Worm (Caenorhabditis elegans): ENCODE measurements around the gene nhr-235.
A peak's percentile ranks its signal among the peaks of the same experiment; 100 is the strongest.

The nhr-235 gene

ce11 chrII:12626887-12627286 is 13.6 kb upstream of the nhr-235 start, which contains the start of gene nspe-7:
TSS of gene nspe-7 (plus strand) at chrII:12627187.
- TF ChIP-seq lin-15B (tag; optimal IDR thresholded peaks at IDR 0.05): no peak
- no peak for TF ChIP-seq F44E2.7 (GFP tag; IDR thresholded peaks at IDR 0.05)
- no peak for TF ChIP-seq lim-7 (GFP tag; IDR thresholded peaks at IDR 0.05)
- TF ChIP-seq nhr-102 (tag; optimal IDR thresholded peaks at IDR 0.05): no peak
- no peak for TF ChIP-seq dve-1 (tag; optimal IDR thresholded peaks at IDR 0.05; ENCODE audit: insufficient read depth)
- TF ChIP-seq nhr-42 (GFP tag; IDR thresholded peaks at IDR 0.05): no peak
- TF ChIP-seq hif-1 (tag; optimal IDR thresholded peaks at IDR 0.05): no peak
- TF ChIP-seq nhr-41 (GFP tag; IDR thresholded peaks at IDR 0.05): no peak

DNA sequence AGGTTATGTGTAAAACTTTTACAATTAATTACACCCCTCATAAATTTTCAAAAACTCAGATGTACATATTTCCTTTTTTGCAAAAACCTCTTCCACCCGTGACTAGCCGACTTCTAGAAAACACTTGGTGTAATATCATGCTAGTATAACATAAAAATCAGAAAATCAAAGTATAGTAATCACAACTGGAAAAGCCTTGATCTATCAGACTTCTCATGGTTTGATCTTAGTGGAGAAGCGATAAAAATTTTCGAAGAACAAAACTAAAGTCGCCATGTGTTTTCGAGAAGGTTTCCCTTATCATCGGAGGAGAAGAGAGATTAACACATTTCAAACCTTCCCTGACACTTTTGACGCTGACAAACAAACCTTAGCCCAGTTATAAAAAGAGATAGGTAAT is 11.9 kb upstream of the nhr-235 start, which contains the start of gene nspe-5:
TSS of gene nspe-5 (plus strand) at position 301 of the 400 bp plus-strand sequence.
- TF ChIP-seq unc-62 (GFP tag; optimal IDR thresholded peaks at IDR 0.05 in 1 of 2) (peak in 1 of 2 experiments; percentile 32), unc-62 (tag; optimal IDR thresholded peaks at IDR 0.05) (no peak), duxl-1 (tag; optimal IDR thresholded peaks at IDR 0.05; ENCODE audit: poor library complexity) (no peak)

ce11 chrII:12629387-12629786 is 11.1 kb upstream of the nhr-235 start, which contains the start of gene Y38E10A.28:
TSS of gene Y38E10A.28 (plus strand) at chrII:12629687.
- TF ChIP-seq unc-62 (GFP tag; optimal IDR thresholded peaks at IDR 0.05 in 1 of 2) (peak in 1 of 2 experiments; percentile 83), unc-62 (tag; optimal IDR thresholded peaks at IDR 0.05) (no peak), rbr-2 (tag; optimal IDR thresholded peaks at IDR 0.05) (no peak)

- TF ChIP-seq ctbp-1 (GFP tag; IDR thresholded peaks at IDR 0.05) (no peak), ceh-32 (tag; optimal IDR thresholded peaks at IDR 0.05; ENCODE audit: poor library complexity) (no peak), madf-9 (GFP tag; conservative IDR thresholded peaks at IDR 0.05) (no peak), unc-39 (tag; optimal IDR thresholded peaks at IDR 0.05) (no peak), nhr-48 (tag; optimal IDR thresholded peaks at IDR 0.05) (no peak)
Measured at ce11 chrII:12630888-12631287, 9.6 kb upstream of the nhr-235 start, which contains the start of gene Y38E10A.34. TSS of gene Y38E10A.34 (plus strand) at chrII:12631188.

DNA sequence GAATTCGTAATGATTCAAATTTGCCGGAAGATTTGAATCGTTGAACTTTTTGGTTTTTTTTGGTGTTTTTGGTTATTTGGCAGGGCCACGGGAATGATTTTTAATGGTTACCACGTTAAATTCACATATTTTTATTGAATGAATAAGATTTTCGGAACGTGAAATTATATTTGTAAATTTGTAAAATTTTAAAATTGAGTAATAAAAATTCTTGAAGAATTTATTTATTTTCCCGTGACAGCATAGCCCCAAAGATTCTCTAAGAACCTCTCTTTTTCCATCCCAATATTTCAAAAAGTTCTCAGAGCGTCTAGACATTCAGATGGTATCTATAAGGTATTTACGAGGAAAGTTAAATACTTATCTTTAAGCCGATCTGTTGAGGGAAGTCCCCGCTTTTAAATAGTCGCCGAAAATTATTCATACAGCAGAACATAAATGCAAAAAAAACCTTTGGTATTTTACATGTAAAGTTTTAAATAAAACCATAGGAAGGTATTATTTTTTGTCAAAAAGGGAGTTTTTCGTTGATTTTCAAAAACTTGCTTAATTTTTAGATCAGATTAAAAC is 5.6 kb upstream of the nhr-235 start, which contains the start of gene Y38E10A.17:
TSS of gene Y38E10A.17 (minus strand) at position 51 of the 570 bp plus-strand sequence.
- TF ChIP-seq fkh-10 (GFP tag; optimal IDR thresholded peaks at IDR 0.05) (no peak), jun-1 (tag; optimal IDR thresholded peaks at IDR 0.05) (no peak), daf-19 (GFP tag; conservative IDR thresholded peaks at IDR 0.05) (no peak), saeg-2 (GFP tag; IDR thresholded peaks at IDR 0.05) (no peak), nhr-237 (tag; optimal IDR thresholded peaks at IDR 0.05) (no peak), daf-12 (tag; optimal IDR thresholded peaks at IDR 0.05) (no peak), tra-1 (GFP tag; IDR thresholded peaks at IDR 0.05) (no peak), madf-5 (GFP tag; IDR thresholded peaks at IDR 0.05) (no peak), ztf-7 (tag; optimal IDR thresholded peaks at IDR 0.05) (no peak), mxl-2 (GFP tag; conservative IDR thresholded peaks at IDR 0.05) (no peak), D1046.2 (GFP tag; IDR thresholded peaks at IDR 0.05) (no peak), lir-3 (tag; optimal IDR thresholded peaks at IDR 0.05) (no peak), F49E8.2 (tag; optimal IDR thresholded peaks at IDR 0.05; ENCODE audit: borderline replicate concordance) (no peak)

- TF ChIP-seq rbr-2 (tag; optimal IDR thresholded peaks at IDR 0.05) (no peak), lin-1 (GFP tag; IDR thresholded peaks at IDR 0.05) (no peak), hlh-11 (tag; optimal IDR thresholded peaks at IDR 0.05) (no peak), aha-1 (tag) (peak; percentile 23), cey-2 (tag; optimal IDR thresholded peaks at IDR 0.05; ENCODE audit: borderline replicate concordance, insufficient read depth) (no peak)
Measured at ce11 chrII:12636602-12637001, 3.9 kb upstream of the nhr-235 start, which contains the start of gene nhr-234. TSS of gene nhr-234 (plus strand) at chrII:12636678.

Measured in whole organism, L4 larva.